Worm (Caenorhabditis elegans) whole organism, L4 larva: ENCODE measurements around the gene rga-1.

ENCODE experiments used
- F26F4.8 ChIP-seq: fragments of 200-800 bp; sonication (Bioruptor generic); conservative IDR thresholded peaks from 2 replicates; pipeline ENCODE4 v1.3.6; 2022; ENCODE audit warnings: missing genetic modification characterization, missing compliant biosample characterization
- F49E8.2 ChIP-seq: sonication (generic microtip); optimal IDR thresholded peaks from 2 replicates; lab custom pipeline; 2016; ENCODE audit warnings: missing compliant biosample characterization, mild to moderate bottlenecking, missing genetic modification characterization, borderline replicate concordance
- R02D3.7 ChIP-seq: fragments of 150-350 bp; sonication (generic microtip); optimal IDR thresholded peaks from 3 replicates; lab custom pipeline; 2014; ENCODE audit warnings: missing biosample characterization, missing genetic modification characterization
- Y75B8A.6 ChIP-seq: fragments of 200-800 bp; sonication (Bioruptor generic); IDR thresholded peaks from 2 replicates; pipeline ENCODE4 v1.3.6; 2022; ENCODE audit warnings: missing genetic modification reagents, missing genetic modification characterization, missing compliant biosample characterization
- aha-1 ChIP-seq: fragments of 150-350 bp; peaks from one replicate; lab custom pipeline; 2014; ENCODE audit warnings: missing biosample characterization, missing genetic modification characterization
- ama-1 ChIP-seq: fragments of 150-350 bp; optimal IDR thresholded peaks from 2 replicates; lab custom pipeline; 2014; ENCODE audit warnings: inconsistent platforms, mixed read lengths
- ceh-20 ChIP-seq: fragments of 200-800 bp; sonication (Bioruptor generic); IDR thresholded peaks from 2 replicates; pipeline ENCODE4 v1.3.6; 2022; ENCODE audit warnings: missing genetic modification reagents, missing genetic modification characterization, missing compliant biosample characterization
- ces-1 ChIP-seq: fragments of 150-350 bp; sonication (generic microtip); optimal IDR thresholded peaks from 4 replicates; lab custom pipeline; 2014; ENCODE audit warnings: missing biosample characterization, missing genetic modification reagents, missing genetic modification characterization
- cey-2 ChIP-seq: sonication (generic microtip); optimal IDR thresholded peaks from 3 replicates; lab custom pipeline; 2017; ENCODE audit warnings: missing genetic modification characterization, mild to moderate bottlenecking, missing compliant biosample characterization, antibody characterized with exemption, borderline replicate concordance; ENCODE audit not compliant: insufficient read depth
- ctbp-1 ChIP-seq: fragments of 200-800 bp; sonication (Bioruptor generic); IDR thresholded peaks from 2 replicates; pipeline ENCODE4 v1.3.6; 2022; ENCODE audit warnings: missing genetic modification reagents, missing genetic modification characterization, missing compliant biosample characterization
- daf-8 ChIP-seq: fragments of 200-800 bp; sonication (Bioruptor generic); IDR thresholded peaks from 2 replicates; pipeline ENCODE4 v1.3.6; 2022; ENCODE audit warnings: missing genetic modification characterization, missing compliant biosample characterization
- dmd-9 ChIP-seq: fragments of 200-800 bp; sonication (Bioruptor generic); IDR thresholded peaks from 2 replicates; pipeline ENCODE4 v1.3.6; 2022; ENCODE audit warnings: missing genetic modification reagents, missing genetic modification characterization, missing compliant biosample characterization
- duxl-1 ChIP-seq: sonication (generic microtip); optimal IDR thresholded peaks from 2 replicates; lab custom pipeline; 2016; ENCODE audit warnings: mild to moderate bottlenecking, missing genetic modification characterization, moderate library complexity, missing compliant biosample characterization; ENCODE audit not compliant: poor library complexity
- dve-1 ChIP-seq: sonication (generic microtip); optimal IDR thresholded peaks from 2 replicates; lab custom pipeline; 2017; ENCODE audit warnings: antibody characterized with exemption, mild to moderate bottlenecking, missing genetic modification characterization, missing compliant biosample characterization; ENCODE audit not compliant: insufficient read depth
- fkh-10 ChIP-seq: fragments of 150-350 bp; optimal IDR thresholded peaks from 2 replicates; lab custom pipeline; 2014; ENCODE audit warnings: missing biosample characterization, missing genetic modification reagents, missing genetic modification characterization
- fos-1 ChIP-seq: fragments of 150-350 bp; optimal IDR thresholded peaks from 2 replicates; lab custom pipeline; 2014; ENCODE audit warnings: missing biosample characterization, missing genetic modification characterization
- gei-8 ChIP-seq: fragments of 200-800 bp; sonication (Bioruptor generic); optimal IDR thresholded peaks from 2 replicates; lab custom pipeline; 2018; ENCODE audit warnings: mild to moderate bottlenecking, missing genetic modification characterization, missing compliant biosample characterization
- lim-7 ChIP-seq: fragments of 200-800 bp; sonication (Bioruptor generic); IDR thresholded peaks from 2 replicates; pipeline ENCODE4 v1.3.6; 2022; ENCODE audit warnings: missing genetic modification characterization, missing compliant biosample characterization
- lin-39 ChIP-seq: fragments of 150-350 bp; optimal IDR thresholded peaks from 2 replicates; lab custom pipeline; 2014; ENCODE audit warnings: missing biosample characterization, missing genetic modification reagents, missing genetic modification characterization
- madf-5 ChIP-seq, 2 experiments: fragments of 200-800 bp; sonication (Bioruptor generic); IDR thresholded peaks; 2 replicates each; pipeline ENCODE4 v1.3.6; 2022; ENCODE audit warnings: missing compliant biosample characterization in 2 of 2, missing genetic modification characterization in 2 of 2
- madf-9 ChIP-seq: fragments of 200-800 bp; sonication (Bioruptor generic); conservative IDR thresholded peaks from 2 replicates; pipeline ENCODE4 v1.3.6; 2022; ENCODE audit warnings: missing genetic modification reagents, missing genetic modification characterization, missing compliant biosample characterization
- nhr-102 ChIP-seq: sonication (generic microtip); optimal IDR thresholded peaks from 2 replicates; lab custom pipeline; 2016; ENCODE audit warnings: mild to moderate bottlenecking, missing genetic modification characterization, moderate library complexity, missing compliant biosample characterization
- nhr-6 ChIP-seq: fragments of 150-350 bp; optimal IDR thresholded peaks from 2 replicates; lab custom pipeline; 2014; ENCODE audit warnings: missing biosample characterization, missing genetic modification characterization
- nhr-77 ChIP-seq: fragments of 150-350 bp; optimal IDR thresholded peaks from 2 replicates; lab custom pipeline; 2014; ENCODE audit warnings: missing biosample characterization, missing genetic modification characterization
- rbr-2 ChIP-seq: sonication (generic microtip); optimal IDR thresholded peaks from 2 replicates; lab custom pipeline; 2016; ENCODE audit warnings: missing genotype, missing genetic modification characterization, missing compliant biosample characterization
- saeg-2 ChIP-seq: fragments of 200-800 bp; sonication (Bioruptor generic); IDR thresholded peaks from 2 replicates; pipeline ENCODE4 v1.3.6; 2022; ENCODE audit warnings: missing genetic modification reagents, missing genetic modification characterization, missing compliant biosample characterization
- sdz-12 ChIP-seq: fragments of 200-800 bp; sonication (Bioruptor generic); optimal IDR thresholded peaks from 2 replicates; lab custom pipeline; 2018; ENCODE audit warnings: mild to moderate bottlenecking, missing genetic modification characterization, missing compliant biosample characterization
- set-16 ChIP-seq: fragments of 200-800 bp; sonication (Bioruptor generic); IDR thresholded peaks from 2 replicates; pipeline ENCODE4 v1.3.6; 2022; ENCODE audit warnings: missing genetic modification reagents, missing genetic modification characterization, missing compliant biosample characterization
- snpc-4 ChIP-seq: fragments of 150-350 bp; optimal IDR thresholded peaks from 2 replicates; lab custom pipeline; 2014; ENCODE audit warnings: missing biosample characterization, missing genetic modification characterization
- spr-3 ChIP-seq: fragments of 200-800 bp; sonication (Bioruptor generic); optimal IDR thresholded peaks from 2 replicates; lab custom pipeline; 2018; ENCODE audit warnings: mild to moderate bottlenecking, missing genetic modification characterization, missing compliant biosample characterization
- tag-97 ChIP-seq: fragments of 200-800 bp; sonication (Bioruptor generic); IDR thresholded peaks from 2 replicates; pipeline ENCODE4 v1.3.6; 2022; ENCODE audit warnings: missing genetic modification characterization, missing compliant biosample characterization
- unc-130 ChIP-seq: sonication (generic microtip); optimal IDR thresholded peaks from 2 replicates; lab custom pipeline; 2016; ENCODE audit warnings: missing genetic modification reagents, missing genetic modification characterization, missing compliant biosample characterization
- unc-62 ChIP-seq, 3 experiments: fragments of 150-350 bp in 1 of 3; sonication (generic microtip); optimal IDR thresholded peaks in 2 of 3; peaks in 1 of 3; 1 replicate in 1 of 3; 2 replicates in 2 of 3; lab custom pipeline; 2014 to 2017; ENCODE audit warnings: missing biosample characterization in 3 of 3, missing genetic modification characterization in 3 of 3, missing genetic modification reagents in 3 of 3, missing genotype in 1 of 3
- zag-1 ChIP-seq: fragments of 150-350 bp; optimal IDR thresholded peaks from 2 replicates; lab custom pipeline; 2014; ENCODE audit warnings: missing biosample characterization, missing genetic modification characterization
- zfp-2 ChIP-seq: sonication (generic microtip); optimal IDR thresholded peaks from 2 replicates; lab custom pipeline; 2016; ENCODE audit warnings: mild to moderate bottlenecking, missing genetic modification characterization, missing compliant biosample characterization
- zip-11 ChIP-seq: fragments of 200-800 bp; sonication (Bioruptor generic); IDR thresholded peaks from 2 replicates; pipeline ENCODE4 v1.3.6; 2022; ENCODE audit warnings: missing genetic modification characterization, missing compliant biosample characterization
- ztf-11 ChIP-seq: fragments of 150-350 bp; optimal IDR thresholded peaks from 2 replicates; lab custom pipeline; 2014; ENCODE audit warnings: missing biosample characterization, missing genetic modification characterization
- ztf-7 ChIP-seq: fragments of 150-350 bp; optimal IDR thresholded peaks from 2 replicates; lab custom pipeline; 2014; ENCODE audit warnings: missing biosample characterization, missing genetic modification characterization

Gene rga-1

ce11 chrII:11484600-11484999 is 19.9 kb downstream of the rga-1 start (continued):
- TF ChIP-seq snpc-4 (tag; lab: Kevin White, UChicago) (no peak), tag-97 (GFP tag; lab: Robert Waterston, UW) (no peak), ces-1 (no peak), saeg-2 (GFP tag; lab: Robert Waterston, UW) (peak; percentile 93), madf-5 (GFP tag; IDR thresholded peaks at IDR 0.05; lab: Robert Waterston, UW) (peak; percentile 82 to 97; a peak in 3 of 4 replicates), R02D3.7 (peak; percentile 15), ctbp-1 (GFP tag; lab: Robert Waterston, UW) (peak; percentile 95), ztf-11 (tag; lab: Kevin White, UChicago) (no peak), madf-9 (GFP tag; lab: Robert Waterston, UW) (peak; percentile 94), spr-3 (GFP tag; lab: Kevin White, UChicago) (peak; percentile 87), rbr-2 (tag; lab: Kevin White, UChicago) (peak; percentile 87), Y75B8A.6 (GFP tag; lab: Robert Waterston, UW) (peak; percentile 87), unc-130 (GFP tag; lab: Kevin White, UChicago) (peak; percentile 85), gei-8 (GFP tag; lab: Kevin White, UChicago) (peak; percentile 84), lin-39 (tag; lab: Kevin White, UChicago) (no peak), dmd-9 (GFP tag; lab: Robert Waterston, UW) (peak; percentile 93), nhr-102 (tag; lab: Kevin White, UChicago) (peak; percentile 75), ceh-20 (GFP tag; lab: Robert Waterston, UW) (peak; percentile 92), zfp-2 (tag; lab: Kevin White, UChicago) (peak; percentile 70), zag-1 (tag; lab: Kevin White, UChicago) (no peak), F49E8.2 (peak; percentile 80), F26F4.8 (GFP tag; lab: Robert Waterston, UW) (peak; percentile 99), duxl-1 (tag; lab: Kevin White, UChicago) (peak; percentile 72)

ce11 chrII:11485200-11485599 is 20.5 kb downstream of the rga-1 start, which contains the start of gene twk-5:
twk-5 (minus strand) TSS chrII:11485300.
- TF ChIP-seq aha-1: no peak
- peak; percentile 73 for TF ChIP-seq ama-1 (lab: Kevin White, UChicago)
- no peak for TF ChIP-seq snpc-4 (tag; lab: Kevin White, UChicago)

ce11 chrII:11486698-11487234 is 22.1 kb downstream of the rga-1 start, which contains the start of gene ttr-18:
ttr-18 (minus strand) TSS chrII:11486748.
- no peak for TF ChIP-seq dmd-9 (GFP tag; lab: Robert Waterston, UW)
- TF ChIP-seq dve-1: peak; percentile 12
- no peak for TF ChIP-seq set-16 (GFP tag; lab: Robert Waterston, UW)
- no peak for TF ChIP-seq sdz-12 (GFP tag; lab: Kevin White, UChicago)
- no peak for TF ChIP-seq fos-1
- no peak for TF ChIP-seq zip-11 (GFP tag; lab: Robert Waterston, UW)
- no peak for TF ChIP-seq lim-7 (GFP tag; lab: Robert Waterston, UW)
- TF ChIP-seq fkh-10 (GFP tag; lab: Kevin White, UChicago): no peak
- TF ChIP-seq spr-3 (GFP tag; lab: Kevin White, UChicago): no peak

- TF ChIP-seq unc-62 (GFP tag; optimal IDR thresholded peaks at IDR 0.05 in 1 of 2; lab: Kevin White, UChicago) (peak in 1 of 2 experiments; percentile 21), unc-62 (tag; optimal IDR thresholded peaks at IDR 0.05; lab: Kevin White, UChicago) (no peak), nhr-6 (no peak), ztf-7 (tag; lab: Kevin White, UChicago) (no peak), cey-2 (tag; lab: Kevin White, UChicago) (no peak), nhr-77 (no peak), daf-8 (GFP tag; lab: Robert Waterston, UW) (no peak)
These were observed 23.3 kb downstream of the rga-1 start, which contains the start of gene B0334.13 for ce11 chrII:11487999-11488398. B0334.13 (plus strand) TSS chrII:11488299.
